Worm (Caenorhabditis elegans): Measurements from ENCODE around the gene cls-2.

cls-2 gene

ce11 chrIII:9104060-9104459, 49.2 kb downstream of the cls-2 start (continued):
- peak; percentile 64 for TF ChIP-seq attf-3 (GFP tag; conservative IDR thresholded peaks at IDR 0.05)
- TF ChIP-seq nhr-90 (tag; optimal IDR thresholded peaks at IDR 0.05) = peak; percentile 83
- TF ChIP-seq lag-1 (GFP tag; IDR thresholded peaks at IDR 0.05) = no peak
- TF ChIP-seq ceh-91 (GFP tag; IDR thresholded peaks at IDR 0.05) = peak; percentile 52
- no peak for TF ChIP-seq lir-1 (GFP tag; conservative IDR thresholded peaks at IDR 0.05)
- no peak for TF ChIP-seq bed-1 (GFP tag; IDR thresholded peaks at IDR 0.05)
- TF ChIP-seq madf-6 (GFP tag; IDR thresholded peaks at IDR 0.05) = peak; percentile 55; the same call in 1 of the 2 replicates
- no peak for TF ChIP-seq F57C9.4 (tag; optimal IDR thresholded peaks at IDR 0.05)
- TF ChIP-seq atf-7 (tag; optimal IDR thresholded peaks at IDR 0.05) = no peak
- no peak for TF ChIP-seq nhr-179 (tag; optimal IDR thresholded peaks at IDR 0.05)
- TF ChIP-seq nhr-120 (GFP tag; IDR thresholded peaks at IDR 0.05) = no peak
- no peak for TF ChIP-seq F57A8.1 (GFP tag; optimal IDR thresholded peaks at IDR 0.05)
- no peak for TF ChIP-seq F10E7.11 (tag; optimal IDR thresholded peaks at IDR 0.05)
- TF ChIP-seq D2030.7 (GFP tag; IDR thresholded peaks at IDR 0.05) = peak; percentile 76
- TF ChIP-seq aptf-3 (GFP tag; IDR thresholded peaks at IDR 0.05) = no peak
- TF ChIP-seq ztf-6 (GFP tag; IDR thresholded peaks at IDR 0.05) = peak; percentile 65; the same call in 1 of the 2 replicates
- peak; percentile 74 for TF ChIP-seq F52B5.7 (tag; optimal IDR thresholded peaks at IDR 0.05)
- TF ChIP-seq hmg-1.2 (GFP tag; IDR thresholded peaks at IDR 0.05) = peak; percentile 77
- TF ChIP-seq T07F8.4 (tag; optimal IDR thresholded peaks at IDR 0.05) = peak; percentile 56
- TF ChIP-seq zim-3 (tag; optimal IDR thresholded peaks at IDR 0.05) = peak; percentile 60
- no peak for TF ChIP-seq F55B11.4 (tag; optimal IDR thresholded peaks at IDR 0.05; ENCODE audit: borderline replicate concordance, insufficient read depth)
- TF ChIP-seq him-1 (tag; optimal IDR thresholded peaks at IDR 0.05) = peak; percentile 92
- peak; percentile 59; the same call in 1 of the 2 replicates for TF ChIP-seq madf-3 (GFP tag; IDR thresholded peaks at IDR 0.05)
- no peak for TF ChIP-seq madf-10 (tag; optimal IDR thresholded peaks at IDR 0.05)
- no peak for TF ChIP-seq ceh-58 (GFP tag; IDR thresholded peaks at IDR 0.05)
- no peak for TF ChIP-seq F37B4.10 (GFP tag; IDR thresholded peaks at IDR 0.05)
- peak; percentile 84 for TF ChIP-seq B0261.1 (tag; optimal IDR thresholded peaks at IDR 0.05)
- no peak for TF ChIP-seq akir-1 (GFP tag; optimal IDR thresholded peaks at IDR 0.05)
- TF ChIP-seq tbp1 (GFP tag; optimal IDR thresholded peaks at IDR 0.05) = peak; percentile 94
- no peak for TF ChIP-seq F39B2.1 (GFP tag; IDR thresholded peaks at IDR 0.05)
- TF ChIP-seq dpl-1 (GFP tag; optimal IDR thresholded peaks at IDR 0.05) = no peak
- no peak for TF ChIP-seq cebp-2 (GFP tag; IDR thresholded peaks at IDR 0.05)
- peak; percentile 34 for TF ChIP-seq athp-1 (tag; optimal IDR thresholded peaks at IDR 0.05)
- TF ChIP-seq Y53G8AR.9 (GFP tag; conservative IDR thresholded peaks at IDR 0.05) = no peak
- TF ChIP-seq efl-1 (GFP tag; optimal IDR thresholded peaks at IDR 0.05) = no peak
- TF ChIP-seq ztf-22 (GFP tag; optimal IDR thresholded peaks at IDR 0.05) = no peak
- no peak for TF ChIP-seq pha-4 (tag; optimal IDR thresholded peaks at IDR 0.05)
- TF ChIP-seq lsl-1 (GFP tag; optimal IDR thresholded peaks at IDR 0.05) = peak; percentile 56
- no peak for TF ChIP-seq ceh-40 (GFP tag; IDR thresholded peaks at IDR 0.05)
- peak; percentile 62 for TF ChIP-seq B0336.3 (GFP tag; IDR thresholded peaks at IDR 0.05)
- TF ChIP-seq rec-8 (tag; optimal IDR thresholded peaks at IDR 0.05) = peak; percentile 31 to 81
- no peak for TF ChIP-seq bed-2 (GFP tag; IDR thresholded peaks at IDR 0.05)
- TF ChIP-seq nfya-1 (tag; optimal IDR thresholded peaks at IDR 0.05; ENCODE audit: borderline replicate concordance, insufficient read depth) = no peak
- TF ChIP-seq nhr-27 (tag; optimal IDR thresholded peaks at IDR 0.05) = no peak
- no peak for TF ChIP-seq tbx-9 (tag; optimal IDR thresholded peaks at IDR 0.05; ENCODE audit: borderline replicate concordance)
- TF ChIP-seq cebp-1 (GFP tag; IDR thresholded peaks at IDR 0.05) = no peak
- TF ChIP-seq cebp-1 (tag; optimal IDR thresholded peaks at IDR 0.05) = no peak
- 0 out of 2 replicates have a peak, but pooled peaks have one; percentile 70 for TF ChIP-seq Y56A3A.18 (GFP tag; IDR thresholded peaks at IDR 0.05)
- TF ChIP-seq pbrm-1 (GFP tag; IDR thresholded peaks at IDR 0.05) = 0 out of 2 replicates have a peak, but pooled peaks have one; percentile 55
- no peak for TF ChIP-seq madf-8 (GFP tag; conservative IDR thresholded peaks at IDR 0.05)
